Fruit fly (Drosophila melanogaster): ENCODE data around the gene CG17544.

dm6 chr2L:19376145-19376544, 22.1 kb downstream of the CG17544 start:
- no peak for TF ChIP-seq Dll (optimal IDR thresholded peaks at IDR 0.05)
- no peak for TF ChIP-seq CG8478 (optimal IDR thresholded peaks at IDR 0.05)
- no peak for TF ChIP-seq EcR (GFP tag; optimal IDR thresholded peaks at IDR 0.05)
- no peak for TF ChIP-seq psq (optimal IDR thresholded peaks at IDR 0.05)
- TF ChIP-seq usp (GFP tag; optimal IDR thresholded peaks at IDR 0.05), result no peak
- no peak for TF ChIP-seq pan (optimal IDR thresholded peaks at IDR 0.05)

Measured in whole organism.